Worm (Caenorhabditis elegans) whole organism, mixed stage, embryonic: ENCODE measurements around the gene chmp-7.
A peak's percentile ranks its signal among the peaks of the same experiment; 100 is the strongest.

Experiments
- elt-1 ChIP-seq: sonication (generic microtip); optimal IDR thresholded peaks from 2 replicates; lab custom pipeline; 2017; ENCODE audit warnings: missing genetic modification characterization, mild to moderate bottlenecking, missing compliant biosample characterization, antibody characterized with exemption, moderate library complexity, borderline replicate concordance; ENCODE audit not compliant: insufficient read depth
- elt-3 ChIP-seq: fragments of 150-350 bp; optimal IDR thresholded peaks from 2 replicates; lab custom pipeline; 2014; ENCODE audit warnings: missing biosample characterization, missing genetic modification characterization
- ham-2 ChIP-seq: fragments of 200-800 bp; sonication (Bioruptor generic); optimal IDR thresholded peaks from 2 replicates; lab custom pipeline; 2018; ENCODE audit warnings: mild to moderate bottlenecking, missing genetic modification characterization, missing compliant biosample characterization
- lsy-2 ChIP-seq: fragments of 150-350 bp; optimal IDR thresholded peaks from 2 replicates; lab custom pipeline; 2014; ENCODE audit warnings: missing biosample characterization, missing genetic modification characterization
- mep-1 ChIP-seq: fragments of 150-350 bp; optimal IDR thresholded peaks from 2 replicates; lab custom pipeline; 2017; ENCODE audit warnings: missing biosample characterization, missing genetic modification reagents, missing genetic modification characterization, inconsistent platforms
- nhr-237 ChIP-seq: fragments of 150-350 bp; optimal IDR thresholded peaks from 2 replicates; lab custom pipeline; 2014; ENCODE audit warnings: missing biosample characterization, missing genetic modification characterization
- nhr-28 ChIP-seq: fragments of 150-350 bp; optimal IDR thresholded peaks from 2 replicates; lab custom pipeline; 2014; ENCODE audit warnings: missing biosample characterization, missing genetic modification characterization
- nhr-76 ChIP-seq: sonication (generic microtip); optimal IDR thresholded peaks from 2 replicates; lab custom pipeline; 2017; ENCODE audit warnings: missing biosample characterization, missing genetic modification characterization
- pha-4 ChIP-seq: fragments of 150-350 bp; optimal IDR thresholded peaks from 2 replicates; lab custom pipeline; 2018; ENCODE audit warnings: missing biosample characterization, missing genetic modification reagents, missing genetic modification characterization
- snpc-4 ChIP-seq: fragments of 150-350 bp; optimal IDR thresholded peaks from 2 replicates; lab custom pipeline; 2014; ENCODE audit warnings: missing biosample characterization, missing genetic modification characterization
- sptf-1 ChIP-seq: sonication (generic microtip); optimal IDR thresholded peaks from 2 replicates; lab custom pipeline; 2017; ENCODE audit warnings: mild to moderate bottlenecking, missing genetic modification characterization, moderate library complexity, missing compliant biosample characterization
- unc-120 ChIP-seq: sonication (generic microtip); optimal IDR thresholded peaks from 2 replicates; lab custom pipeline; 2017; ENCODE audit warnings: missing genetic modification characterization, missing compliant biosample characterization; ENCODE audit not compliant: poor library complexity, severe bottlenecking
- unc-62 ChIP-seq: fragments of 150-350 bp; optimal IDR thresholded peaks from 2 replicates; lab custom pipeline; 2014; ENCODE audit warnings: missing biosample characterization, missing genetic modification reagents, missing genetic modification characterization

ce11 chrII:9061099-9061498 lies 6.3 kb downstream of the chmp-7 start, which contains the start of gene T24B8.3:
- no peak for TF ChIP-seq nhr-237 (tag; lab: Kevin White, UChicago)
- no peak for TF ChIP-seq snpc-4 (tag; lab: Kevin White, UChicago)
- no peak for TF ChIP-seq elt-3 (tag; lab: Kevin White, UChicago)
- peak; percentile 13 for TF ChIP-seq lsy-2 (tag; lab: Kevin White, UChicago)
- TF ChIP-seq unc-62, result no peak
- no peak for TF ChIP-seq nhr-28 (tag; lab: Kevin White, UChicago)
- no peak for TF ChIP-seq mep-1 (tag; lab: Kevin White, UChicago)
- no peak for TF ChIP-seq unc-120 (tag; lab: Kevin White, UChicago)
- TF ChIP-seq ham-2 (GFP tag; lab: Kevin White, UChicago), result no peak
- no peak for TF ChIP-seq pha-4 (tag; lab: Kevin White, UChicago)
- TF ChIP-seq elt-1, result peak; percentile 3
- no peak for TF ChIP-seq nhr-76
- no peak for TF ChIP-seq sptf-1 (tag; lab: Kevin White, UChicago)
